Fruit fly (Drosophila melanogaster) whole organism, embryonic: Measurements from ENCODE around the gene CSN6.

Experiments
- CG14667 ChIP-seq: fragments of 200-800 bp; sonication (Bioruptor generic); IDR thresholded peaks from 2 replicates; pipeline ENCODE4 v1.3.6; 2022; ENCODE audit warnings: missing biosample characterization, missing genetic modification characterization
- CG16813 ChIP-seq: fragments of 200-800 bp; sonication (Bioruptor generic); IDR thresholded peaks from 3 replicates; pipeline ENCODE4 v1.3.6; 2022; ENCODE audit warnings: missing biosample characterization, missing genetic modification characterization; ENCODE audit not compliant: partially characterized antibody
- CG31224 ChIP-seq: fragments of 200-800 bp; sonication (Bioruptor generic); IDR thresholded peaks from 2 replicates; pipeline ENCODE4 v1.3.6; 2022; ENCODE audit warnings: missing biosample characterization, missing genetic modification characterization
- CG7271 ChIP-seq: fragments of 200-800 bp; sonication (Bioruptor generic); optimal IDR thresholded peaks from 2 replicates; lab custom pipeline; 2018; ENCODE audit warnings: missing biosample characterization, mild to moderate bottlenecking, missing genetic modification characterization, moderate library complexity
- knrl ChIP-seq: fragments of 200-800 bp; sonication (Bioruptor generic); IDR thresholded peaks from 3 replicates; pipeline ENCODE4 v1.3.6; 2022; ENCODE audit warnings: missing biosample characterization, missing genetic modification characterization; ENCODE audit not compliant: partially characterized antibody
- maf-S ChIP-seq: fragments of 200-800 bp; sonication (Bioruptor generic); optimal IDR thresholded peaks from 2 replicates; lab custom pipeline; 2016; ENCODE audit warnings: missing biosample characterization, missing genetic modification characterization
- rib ChIP-seq: fragments of 200-800 bp; sonication (Bioruptor generic); IDR thresholded peaks from 2 replicates; pipeline ENCODE4 v1.3.6; 2022; ENCODE audit warnings: missing biosample characterization, missing genetic modification characterization

DNA sequence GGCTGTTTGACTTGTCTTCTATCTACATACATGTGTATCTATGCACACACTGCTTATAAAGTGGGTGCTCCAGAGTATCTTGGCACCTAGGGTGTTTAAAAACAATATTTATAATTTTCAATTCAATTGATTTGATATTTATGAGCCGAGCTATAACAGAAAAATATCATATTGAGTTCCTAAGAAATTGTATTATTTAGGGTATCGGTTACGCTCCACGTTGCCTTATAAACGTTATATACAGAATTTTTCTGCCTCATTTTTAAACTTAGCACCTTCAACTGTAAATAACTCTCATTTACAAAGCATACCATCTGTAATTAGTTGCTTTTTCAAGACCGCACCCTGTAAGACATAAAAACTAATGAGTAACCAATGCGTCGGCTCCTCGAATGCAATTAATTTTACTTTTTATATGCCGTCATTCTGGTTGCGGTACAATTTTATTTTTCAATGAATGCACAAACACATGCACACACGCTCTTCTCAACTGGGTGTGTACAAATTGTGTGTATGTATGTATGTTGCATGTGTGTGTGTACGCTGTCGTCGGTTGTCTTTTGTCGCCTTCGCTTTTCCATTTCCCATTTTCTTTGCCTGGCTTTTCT, 10.2 kb downstream of the CSN6 start:
- TF ChIP-seq CG7271: no peak
- TF ChIP-seq CG31224 (GFP tag; lab: Robert Waterston, UW): no peak
- no peak for TF ChIP-seq CG14667 (GFP tag; lab: Robert Waterston, UW)
- no peak for TF ChIP-seq knrl (GFP tag; lab: Robert Waterston, UW)
- no peak for TF ChIP-seq rib
- no peak for TF ChIP-seq CG16813 (GFP tag; lab: Robert Waterston, UW)
- TF ChIP-seq maf-S (GFP tag; lab: Kevin White, UChicago): peak; percentile 1
